Worm (Caenorhabditis elegans): Measurements from ENCODE around the gene clec-185.

DNA sequence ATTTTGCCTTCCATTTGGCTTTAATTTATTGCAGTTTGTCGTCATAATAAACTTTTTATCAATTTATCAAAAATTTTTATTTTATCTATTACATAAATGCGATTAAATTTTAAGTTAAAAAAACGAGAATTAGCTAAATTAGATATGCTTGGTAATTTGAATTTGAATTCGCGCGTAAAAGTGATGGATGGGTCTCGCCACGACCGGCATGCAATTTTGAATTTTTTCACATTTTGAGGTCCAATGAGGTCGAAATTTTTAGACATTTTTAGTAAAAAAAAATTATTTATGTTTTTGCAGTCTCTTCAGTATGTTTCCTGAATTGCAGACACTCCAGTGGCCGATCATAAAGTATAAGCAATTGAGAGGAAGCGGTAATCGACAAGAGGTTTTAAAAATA, 29.8 kb upstream of the clec-185 start, which contains the start of gene dsb-1:
- TF ChIP-seq ztf-23 (GFP tag; IDR thresholded peaks at IDR 0.05) = no peak
- no peak for TF ChIP-seq T22C8.4 (GFP tag; IDR thresholded peaks at IDR 0.05)
- TF ChIP-seq med-1 (GFP tag; optimal IDR thresholded peaks at IDR 0.05; ENCODE audit: insufficient read depth) = no peak
- TF ChIP-seq cog-1 (tag; optimal IDR thresholded peaks at IDR 0.05) = no peak
- no peak for TF ChIP-seq flt-1 (GFP tag; IDR thresholded peaks at IDR 0.05)
- TF ChIP-seq ztf-29 (GFP tag; IDR thresholded peaks at IDR 0.05) = no peak

All from whole organism, midembryonic.